Worm (Caenorhabditis elegans): Measurements from ENCODE around the gene Y54G2A.19.

ce11 chrIV:2846264-2846663 is 48.3 kb downstream of the Y54G2A.19 start, which contains the start of gene Y54G2A.40:
- TF ChIP-seq ama-1 (optimal IDR thresholded peaks at IDR 0.05) (no peak), hmbx-1 (tag; optimal IDR thresholded peaks at IDR 0.05) (no peak), pes-1 (GFP tag; IDR thresholded peaks at IDR 0.05) (no peak), ceh-13 (GFP tag; optimal IDR thresholded peaks at IDR 0.05) (no peak), tbx-11 (GFP tag; IDR thresholded peaks at IDR 0.05) (no peak), B0310.2 (tag; optimal IDR thresholded peaks at IDR 0.05) (no peak), flt-1 (GFP tag; IDR thresholded peaks at IDR 0.05) (no peak), tbx-37 (GFP tag; conservative IDR thresholded peaks at IDR 0.05) (no peak), scrt-1 (GFP tag; IDR thresholded peaks at IDR 0.05) (no peak), ets-7 (tag; optimal IDR thresholded peaks at IDR 0.05) (no peak), tra-4 (tag; optimal IDR thresholded peaks at IDR 0.05) (no peak)

Measured in whole organism, early embryonic.